Fruit fly (Drosophila melanogaster): ENCODE measurements around the gene Dip-C.
A peak's percentile ranks its signal among the peaks of the same experiment; 100 is the strongest.

Dip-C gene

DNA sequence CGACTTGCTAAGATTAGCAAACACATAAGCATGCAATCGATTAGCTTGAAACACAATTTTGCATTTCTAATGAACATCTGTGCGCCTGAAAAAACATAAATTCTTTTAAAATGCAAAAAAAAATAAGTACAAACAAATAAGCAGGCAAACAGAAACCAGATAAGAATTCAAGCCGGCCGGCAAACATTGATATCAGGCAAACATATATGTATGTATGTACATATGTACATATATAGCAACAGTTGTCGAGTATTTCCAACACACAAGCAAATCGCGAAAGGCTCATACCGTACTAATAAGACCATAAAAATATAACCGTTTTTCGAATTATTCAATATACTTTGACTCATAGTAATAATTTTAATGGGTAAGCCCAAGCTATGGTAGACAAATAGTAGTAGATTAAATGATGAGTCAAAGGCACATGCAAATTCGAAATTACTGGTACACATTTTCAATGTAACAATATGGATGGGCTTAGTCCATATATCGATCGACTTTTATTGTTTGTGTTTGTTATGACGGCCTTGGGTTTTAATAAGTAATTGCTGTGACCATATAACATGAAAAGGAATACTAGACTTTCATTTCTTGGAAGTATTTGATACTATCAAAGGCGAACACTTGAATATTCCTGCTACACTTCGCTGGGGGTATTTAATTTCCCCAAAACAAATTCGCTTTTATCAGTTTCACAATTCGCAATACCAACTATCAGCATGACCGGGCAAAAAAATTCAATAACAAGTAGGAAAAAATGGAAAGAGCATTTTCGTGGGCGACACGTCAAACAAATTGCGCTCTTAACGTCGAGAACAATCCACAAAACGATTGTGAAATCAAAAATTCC, 43.5 kb downstream of the Dip-C start (continued):
- TF ChIP-seq CHES-1-like (GFP tag; optimal IDR thresholded peaks at IDR 0.05) = no peak
- no peak for TF ChIP-seq Ravus (GFP tag; IDR thresholded peaks at IDR 0.05)
- no peak for TF ChIP-seq CG11398 (GFP tag; optimal IDR thresholded peaks at IDR 0.05)
- TF ChIP-seq CG10979 (tag; optimal IDR thresholded peaks at IDR 0.05) = no peak
- TF ChIP-seq hb (GFP tag; IDR thresholded peaks at IDR 0.05; ENCODE audit: partially characterized antibody) = no peak
- peak; percentile 23 for TF ChIP-seq stwl (tag; optimal IDR thresholded peaks at IDR 0.05)
- no peak for TF ChIP-seq CG12769 (tag; optimal IDR thresholded peaks at IDR 0.05)
- peak; percentile 0 for TF ChIP-seq nau (GFP tag; optimal IDR thresholded peaks at IDR 0.05)
- no peak for TF ChIP-seq Hr3 (GFP tag; optimal IDR thresholded peaks at IDR 0.05)
- TF ChIP-seq CG8290 (GFP tag; optimal IDR thresholded peaks at IDR 0.05) = no peak
- no peak for TF ChIP-seq CG8290 (tag; optimal IDR thresholded peaks at IDR 0.05)
- no peak for TF ChIP-seq pita (GFP tag; optimal IDR thresholded peaks at IDR 0.05)
- no peak for TF ChIP-seq Lim3 (GFP tag; IDR thresholded peaks at IDR 0.05)
- no peak for TF ChIP-seq al (GFP tag; IDR thresholded peaks at IDR 0.05)
- TF ChIP-seq CG8944 (GFP tag; optimal IDR thresholded peaks at IDR 0.05) = no peak
- TF ChIP-seq CG14667 (GFP tag; IDR thresholded peaks at IDR 0.05) = no peak
- TF ChIP-seq CG6813 (GFP tag; optimal IDR thresholded peaks at IDR 0.05) = peak; percentile 47
- peak; percentile 97 for TF ChIP-seq sug (tag; optimal IDR thresholded peaks at IDR 0.05)
- TF ChIP-seq CG31365 (tag; optimal IDR thresholded peaks at IDR 0.05) = no peak
- no peak for TF ChIP-seq CG13624 (GFP tag; optimal IDR thresholded peaks at IDR 0.05)
- no peak for TF ChIP-seq Ssrp (tag; optimal IDR thresholded peaks at IDR 0.05)
- TF ChIP-seq unpg (GFP tag; optimal IDR thresholded peaks at IDR 0.05) = no peak
- no peak for TF ChIP-seq CG16813 (GFP tag; IDR thresholded peaks at IDR 0.05; ENCODE audit: partially characterized antibody)
- TF ChIP-seq CG14965 (GFP tag; optimal IDR thresholded peaks at IDR 0.05; ENCODE audit: borderline replicate concordance) = no peak
- TF ChIP-seq Pdp1 (GFP tag; optimal IDR thresholded peaks at IDR 0.05) = no peak
- TF ChIP-seq CG2120 (GFP tag; optimal IDR thresholded peaks at IDR 0.05) = no peak
- no peak for TF ChIP-seq Atf6 (GFP tag; IDR thresholded peaks at IDR 0.05)
- no peak for TF ChIP-seq E2f1 (GFP tag; IDR thresholded peaks at IDR 0.05)
- no peak for TF ChIP-seq oc (tag; optimal IDR thresholded peaks at IDR 0.05)
- no peak for TF ChIP-seq Max (GFP tag; optimal IDR thresholded peaks at IDR 0.05)
- peak; percentile 18 for TF ChIP-seq CG33213 (GFP tag; optimal IDR thresholded peaks at IDR 0.05)
- no peak for TF ChIP-seq Nf-YB (GFP tag; optimal IDR thresholded peaks at IDR 0.05)
- no peak for TF ChIP-seq vvl (GFP tag; IDR thresholded peaks at IDR 0.05)
- TF ChIP-seq Usf (GFP tag; optimal IDR thresholded peaks at IDR 0.05) = no peak
- no peak for TF ChIP-seq CG8089 (GFP tag; optimal IDR thresholded peaks at IDR 0.05)

DNA sequence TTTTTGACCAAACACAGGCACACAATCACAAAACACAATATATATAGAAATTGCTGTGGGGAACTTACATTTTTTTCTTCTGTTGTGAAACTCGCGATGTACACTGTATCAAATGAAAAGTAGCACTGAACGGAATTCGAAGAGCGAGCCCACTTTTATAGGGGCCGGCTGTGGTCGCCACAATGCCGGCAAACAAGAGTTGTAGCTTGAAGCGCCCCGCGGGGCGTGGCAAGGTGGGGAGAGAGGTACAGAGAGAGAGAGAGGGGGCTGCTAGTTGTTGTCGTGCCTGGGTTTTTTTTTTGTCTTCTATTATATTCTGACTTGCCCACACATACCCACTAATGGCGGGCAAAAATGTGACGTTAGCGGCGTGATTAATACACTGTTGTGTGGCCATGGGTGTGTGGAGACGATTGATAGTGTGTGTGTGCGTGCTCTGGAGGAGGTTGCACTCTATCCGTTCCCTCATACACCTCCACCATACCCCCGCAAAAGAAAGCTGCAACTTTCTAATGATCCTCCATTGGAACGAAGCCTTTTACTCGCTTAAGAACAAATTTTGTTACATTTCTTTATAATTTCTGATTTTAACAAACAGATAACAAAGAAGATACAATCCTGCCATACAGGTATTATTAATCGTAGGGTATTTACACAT, 44.3 kb downstream of the Dip-C start, which contains the start of gene GstD1:
GstD1 (minus strand) TSS at position 134 of the 658 bp plus-strand sequence.
- TF ChIP-seq CG18619 (GFP tag; optimal IDR thresholded peaks at IDR 0.05) = peak; percentile 44
- TF ChIP-seq CG4328 (GFP tag; optimal IDR thresholded peaks at IDR 0.05) = no peak
- no peak; the same call in 1 of the 2 replicates for TF ChIP-seq ssp (GFP tag; IDR thresholded peaks at IDR 0.05)
- TF ChIP-seq dmrt99B (tag; optimal IDR thresholded peaks at IDR 0.05) = peak; percentile 55
- TF ChIP-seq bbx (GFP tag; IDR thresholded peaks at IDR 0.05; ENCODE audit: partially characterized antibody) = 0 out of 2 replicates have a peak, but pooled peaks have one; percentile 28
- TF ChIP-seq Jarid2 (GFP tag; optimal IDR thresholded peaks at IDR 0.05) = peak; percentile 90
- TF ChIP-seq CG5953 (GFP tag; IDR thresholded peaks at IDR 0.05) = no peak
- TF ChIP-seq CG11560 (tag; IDR thresholded peaks at IDR 0.05) = no peak
- TF ChIP-seq nerfin-2 (GFP tag; IDR thresholded peaks at IDR 0.05; ENCODE audit: partially characterized antibody) = no peak
- TF ChIP-seq sqz (GFP tag; optimal IDR thresholded peaks at IDR 0.05) = peak; percentile 74
- peak; percentile 47 for TF ChIP-seq cwo (GFP tag; optimal IDR thresholded peaks at IDR 0.05)
- no peak for TF ChIP-seq hbn (GFP tag; IDR thresholded peaks at IDR 0.05; ENCODE audit: partially characterized antibody)
- no peak for TF ChIP-seq CG31365 (tag; optimal IDR thresholded peaks at IDR 0.05)
- no peak for TF ChIP-seq CG4730 (GFP tag; IDR thresholded peaks at IDR 0.05)
- no peak for TF ChIP-seq Elba2 (GFP tag; optimal IDR thresholded peaks at IDR 0.05)
- TF ChIP-seq CG17568 (GFP tag; optimal IDR thresholded peaks at IDR 0.05) = no peak
